Worm (Caenorhabditis elegans): ENCODE measurements around the gene dep-1.

DNA sequence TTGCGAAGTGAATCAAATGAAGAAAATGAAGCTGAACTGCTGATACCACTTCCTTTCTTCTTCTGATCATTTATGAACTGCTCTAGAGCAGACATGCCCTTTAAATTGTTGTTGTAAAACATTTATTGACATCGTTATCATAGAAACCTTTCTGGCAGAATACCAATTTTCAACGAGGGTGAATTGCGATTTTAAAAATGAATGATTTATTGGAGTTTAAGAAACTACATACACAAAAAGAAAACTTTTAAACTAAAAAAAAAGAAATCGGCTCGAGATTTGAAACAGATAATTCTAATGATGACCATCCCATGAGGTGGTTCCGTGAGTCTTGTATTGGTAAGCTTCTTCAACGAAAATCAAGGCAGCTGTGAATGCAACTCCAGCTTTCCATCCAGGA, 55.5 kb downstream of the dep-1 start, which contains the start of gene sftd-3:
- no peak for TF ChIP-seq blmp-1 (tag; optimal IDR thresholded peaks at IDR 0.05)
- TF ChIP-seq snpc-4 (tag; optimal IDR thresholded peaks at IDR 0.05): no peak
- no peak for TF ChIP-seq drap-1 (GFP tag; optimal IDR thresholded peaks at IDR 0.05)
- TF ChIP-seq unc-62 (GFP tag; optimal IDR thresholded peaks at IDR 0.05): no peak
- TF ChIP-seq ztf-11 (tag; optimal IDR thresholded peaks at IDR 0.05): no peak
- no peak for TF ChIP-seq lin-13 (tag; optimal IDR thresholded peaks at IDR 0.05)
- no peak for TF ChIP-seq sptf-1 (tag; optimal IDR thresholded peaks at IDR 0.05)
- TF ChIP-seq elt-1 (tag; optimal IDR thresholded peaks at IDR 0.05; ENCODE audit: borderline replicate concordance, insufficient read depth): no peak
- no peak for TF ChIP-seq bed-3 (GFP tag; optimal IDR thresholded peaks at IDR 0.05)
- TF ChIP-seq mls-2 (tag; optimal IDR thresholded peaks at IDR 0.05): no peak

Measured in whole organism, mixed stage, embryonic.